Worm (Caenorhabditis elegans): ENCODE results near the gene tsp-10.

DNA sequence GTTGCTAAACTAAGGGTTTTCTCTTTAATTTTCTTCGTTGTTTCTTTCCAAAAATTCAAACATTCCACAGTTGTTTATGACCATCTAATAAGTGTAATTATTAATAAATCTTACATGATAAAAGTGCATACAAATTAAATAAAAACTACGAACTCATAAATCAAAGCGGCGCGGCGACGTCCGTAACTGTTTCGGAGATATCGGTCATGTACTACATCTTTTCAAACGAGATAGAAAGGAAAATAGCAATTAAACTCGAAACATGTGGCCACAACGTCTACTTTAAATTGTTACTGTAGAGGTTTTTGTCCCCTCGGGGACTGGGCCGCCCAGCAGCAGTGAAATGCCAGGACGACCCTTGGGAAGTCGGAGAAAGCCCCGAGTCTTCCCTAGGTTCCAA lies 2.5 kb upstream of the tsp-10 start:
- TF ChIP-seq tbx-2 (tag; optimal IDR thresholded peaks at IDR 0.05) (no peak), snpc-4 (tag; optimal IDR thresholded peaks at IDR 0.05) (no peak), unc-39 (tag; optimal IDR thresholded peaks at IDR 0.05) (no peak), lin-15B (tag; optimal IDR thresholded peaks at IDR 0.05) (no peak), ceh-82 (tag; optimal IDR thresholded peaks at IDR 0.05) (no peak), ZK546.5 (tag; optimal IDR thresholded peaks at IDR 0.05) (no peak), ceh-16 (tag; optimal IDR thresholded peaks at IDR 0.05) (no peak), fkh-10 (GFP tag; optimal IDR thresholded peaks at IDR 0.05) (no peak), pha-4 (tag; optimal IDR thresholded peaks at IDR 0.05) (no peak), skn-1 (tag; optimal IDR thresholded peaks at IDR 0.05) (no peak), fos-1 (tag; optimal IDR thresholded peaks at IDR 0.05) (no peak), jun-1 (tag; optimal IDR thresholded peaks at IDR 0.05) (no peak), elt-3 (tag; optimal IDR thresholded peaks at IDR 0.05) (no peak)
